Worm (Caenorhabditis elegans) whole organism, L1 larva: ENCODE data around the gene F09F9.3.

Source experiments
- C04F5.9 ChIP-seq: sonication (generic microtip); optimal IDR thresholded peaks from 2 replicates; lab custom pipeline; 2016; ENCODE audit warnings: missing genetic modification characterization, missing compliant biosample characterization
- C34B4.2 ChIP-seq: sonication (generic microtip); optimal IDR thresholded peaks from 2 replicates; lab custom pipeline; 2017; ENCODE audit warnings: mild to moderate bottlenecking, missing genetic modification characterization, missing compliant biosample characterization
- F16B12.6 ChIP-seq: fragments of 150-350 bp; optimal IDR thresholded peaks from 2 replicates; lab custom pipeline; 2014; ENCODE audit warnings: missing biosample characterization, missing genetic modification characterization
- aha-1 ChIP-seq: fragments of 150-350 bp; optimal IDR thresholded peaks from 2 replicates; lab custom pipeline; 2014; ENCODE audit warnings: missing biosample characterization, missing genetic modification characterization
- aly-2 ChIP-seq: fragments of 150-350 bp; optimal IDR thresholded peaks from 2 replicates; lab custom pipeline; 2014; ENCODE audit warnings: missing biosample characterization, missing genetic modification characterization
- ceh-8 ChIP-seq: fragments of 200-800 bp; sonication (Bioruptor generic); optimal IDR thresholded peaks from 2 replicates; lab custom pipeline; 2018; ENCODE audit warnings: mild to moderate bottlenecking, missing genetic modification characterization, moderate library complexity, missing compliant biosample characterization
- ceh-82 ChIP-seq, 3 experiments: fragments of 150-350 bp in 1 of 3; sonication (generic microtip) in 2 of 3; optimal IDR thresholded peaks; 2 replicates each; lab custom pipeline; 2014 to 2017; ENCODE audit warnings: missing biosample characterization in 3 of 3, missing genetic modification characterization in 3 of 3
- ceh-88 ChIP-seq: fragments of 200-800 bp; sonication (Bioruptor generic); IDR thresholded peaks from 2 replicates; pipeline ENCODE4 v1.3.6; 2022; ENCODE audit warnings: missing genetic modification characterization, missing compliant biosample characterization
- ceh-90 ChIP-seq: sonication (generic microtip); optimal IDR thresholded peaks from 2 replicates; lab custom pipeline; 2016; ENCODE audit warnings: missing genetic modification characterization, missing compliant biosample characterization
- dsc-1 ChIP-seq: sonication (generic microtip); optimal IDR thresholded peaks from 2 replicates; lab custom pipeline; 2016; ENCODE audit warnings: mild to moderate bottlenecking, missing genetic modification characterization, missing compliant biosample characterization
- efl-3 ChIP-seq: fragments of 200-800 bp; sonication (Bioruptor generic); optimal IDR thresholded peaks from 2 replicates; lab custom pipeline; 2018; ENCODE audit warnings: mild to moderate bottlenecking, missing genetic modification characterization, missing compliant biosample characterization
- egl-13 ChIP-seq: sonication (generic microtip); optimal IDR thresholded peaks from 2 replicates; lab custom pipeline; 2016; ENCODE audit warnings: missing genotype, missing genetic modification reagents, missing genetic modification characterization, missing compliant biosample characterization
- egl-27 ChIP-seq, 2 experiments: fragments of 150-350 bp in 1 of 2; sonication (generic microtip); optimal IDR thresholded peaks; 3 replicates each; lab custom pipeline; 2017 to 2018; ENCODE audit warnings: missing biosample characterization in 2 of 2, missing genetic modification characterization in 2 of 2, missing genetic modification reagents in 2 of 2
- elt-2 ChIP-seq: sonication (generic microtip); optimal IDR thresholded peaks from 2 replicates; lab custom pipeline; 2016; ENCODE audit warnings: missing genetic modification characterization, mild to moderate bottlenecking, inconsistent platforms, missing compliant biosample characterization, missing genetic modification reagents
- elt-3 ChIP-seq, 6 experiments: fragments of 150-350 bp in 1 of 6; sonication (generic microtip); optimal IDR thresholded peaks; 2 replicates each; lab custom pipeline; 2017 to 2018; ENCODE audit warnings: missing biosample characterization in 6 of 6, missing genetic modification characterization in 6 of 6, inconsistent platforms in 1 of 6
- ets-5 ChIP-seq: fragments of 200-800 bp; sonication (Bioruptor generic); IDR thresholded peaks from 2 replicates; pipeline ENCODE4 v1.3.6; 2022; ENCODE audit warnings: missing genetic modification characterization, missing compliant biosample characterization
- fkh-10 ChIP-seq: sonication (generic microtip); optimal IDR thresholded peaks from 2 replicates; lab custom pipeline; 2017; ENCODE audit warnings: missing biosample characterization, missing genetic modification reagents, missing genetic modification characterization
- fkh-4 ChIP-seq: sonication (generic microtip); optimal IDR thresholded peaks from 2 replicates; lab custom pipeline; 2016; ENCODE audit warnings: missing compliant biosample characterization, missing genetic modification characterization, borderline replicate concordance
- fos-1 ChIP-seq: fragments of 150-350 bp; optimal IDR thresholded peaks from 2 replicates; lab custom pipeline; 2014; ENCODE audit warnings: missing biosample characterization, missing genetic modification characterization
- hpl-2 ChIP-seq: fragments of 150-350 bp; optimal IDR thresholded peaks from 2 replicates; lab custom pipeline; 2014; ENCODE audit warnings: missing biosample characterization, missing genetic modification reagents, missing genetic modification characterization
- irx-1 ChIP-seq: sonication (generic microtip); optimal IDR thresholded peaks from 2 replicates; lab custom pipeline; 2016; ENCODE audit warnings: missing genetic modification characterization, missing compliant biosample characterization
- jun-1 ChIP-seq: fragments of 150-350 bp; optimal IDR thresholded peaks from 2 replicates; lab custom pipeline; 2014; ENCODE audit warnings: missing biosample characterization, missing genetic modification reagents, missing genetic modification characterization
- lin-15B ChIP-seq: fragments of 150-350 bp; sonication (generic microtip); optimal IDR thresholded peaks from 3 replicates; lab custom pipeline; 2014; ENCODE audit warnings: missing biosample characterization, missing genetic modification characterization
- lin-39 ChIP-seq: fragments of 150-350 bp; optimal IDR thresholded peaks from 2 replicates; lab custom pipeline; 2014; ENCODE audit warnings: missing biosample characterization, missing genetic modification reagents, missing genetic modification characterization
- lsy-2 ChIP-seq, 2 experiments: fragments of 150-350 bp; optimal IDR thresholded peaks; 2 replicates each; lab custom pipeline; 2014; ENCODE audit warnings: missing biosample characterization in 2 of 2, missing genetic modification characterization in 2 of 2
- mab-9 ChIP-seq: fragments of 200-800 bp; sonication (Bioruptor generic); IDR thresholded peaks from 2 replicates; pipeline ENCODE4 v1.3.6; 2022; ENCODE audit warnings: missing genetic modification reagents, missing genetic modification characterization, missing compliant biosample characterization
- mdl-1 ChIP-seq, 2 experiments: fragments of 150-350 bp; optimal IDR thresholded peaks; 2 replicates each; lab custom pipeline; 2014 to 2017; ENCODE audit warnings: missing biosample characterization in 2 of 2, missing genetic modification characterization in 2 of 2, inconsistent platforms in 1 of 2
- mef-2 ChIP-seq: fragments of 150-350 bp; optimal IDR thresholded peaks from 2 replicates; lab custom pipeline; 2014; ENCODE audit warnings: missing biosample characterization, missing genetic modification characterization
- nhr-11 ChIP-seq: fragments of 150-350 bp; optimal IDR thresholded peaks from 2 replicates; lab custom pipeline; 2014; ENCODE audit warnings: missing biosample characterization, missing genetic modification characterization
- nhr-12 ChIP-seq: sonication (generic microtip); optimal IDR thresholded peaks from 2 replicates; lab custom pipeline; 2017; ENCODE audit warnings: missing biosample characterization, missing genetic modification characterization
- nhr-19 ChIP-seq: fragments of 200-800 bp; sonication (Bioruptor generic); conservative IDR thresholded peaks from 2 replicates; pipeline ENCODE4 v1.3.6; 2022; ENCODE audit warnings: missing genetic modification characterization, missing compliant biosample characterization
- nhr-20 ChIP-seq: sonication (generic microtip); optimal IDR thresholded peaks from 2 replicates; lab custom pipeline; 2016; ENCODE audit warnings: mild to moderate bottlenecking, missing genetic modification characterization, missing compliant biosample characterization
- nhr-28 ChIP-seq: fragments of 150-350 bp; optimal IDR thresholded peaks from 2 replicates; lab custom pipeline; 2014; ENCODE audit warnings: missing biosample characterization, missing genetic modification characterization
- nhr-71 ChIP-seq: sonication (generic microtip); optimal IDR thresholded peaks from 2 replicates; lab custom pipeline; 2016; ENCODE audit warnings: mild to moderate bottlenecking, missing genetic modification characterization, moderate library complexity, missing compliant biosample characterization
- nhr-84 ChIP-seq: sonication (generic microtip); optimal IDR thresholded peaks from 2 replicates; lab custom pipeline; 2017; ENCODE audit warnings: missing biosample characterization, missing genetic modification characterization
- rnt-1 ChIP-seq: sonication (generic microtip); optimal IDR thresholded peaks from 2 replicates; lab custom pipeline; 2016; ENCODE audit warnings: mild to moderate bottlenecking, missing genetic modification characterization, moderate library complexity, missing compliant biosample characterization
- skn-1 ChIP-seq: fragments of 150-350 bp; optimal IDR thresholded peaks from 2 replicates; lab custom pipeline; 2014; ENCODE audit warnings: missing biosample characterization, missing genetic modification characterization
- snpc-4 ChIP-seq: fragments of 150-350 bp; optimal IDR thresholded peaks from 2 replicates; lab custom pipeline; 2014; ENCODE audit warnings: missing biosample characterization, missing genetic modification characterization
- snu-23 ChIP-seq: sonication (generic microtip); optimal IDR thresholded peaks from 2 replicates; lab custom pipeline; 2016; ENCODE audit warnings: missing genetic modification characterization, missing compliant biosample characterization
- sox-4 ChIP-seq: sonication (generic microtip); optimal IDR thresholded peaks from 2 replicates; lab custom pipeline; 2016; ENCODE audit warnings: missing genetic modification characterization, missing compliant biosample characterization
- sptf-1 ChIP-seq: fragments of 150-350 bp; optimal IDR thresholded peaks from 2 replicates; lab custom pipeline; 2014; ENCODE audit warnings: missing biosample characterization, missing genetic modification characterization
- sup-37 ChIP-seq: fragments of 200-800 bp; sonication (Bioruptor generic); optimal IDR thresholded peaks from 2 replicates; lab custom pipeline; 2018; ENCODE audit warnings: mild to moderate bottlenecking, missing genetic modification characterization, missing compliant biosample characterization
- swsn-7 ChIP-seq: sonication (generic microtip); optimal IDR thresholded peaks from 2 replicates; lab custom pipeline; 2016; ENCODE audit warnings: missing genetic modification characterization, missing compliant biosample characterization
- unc-130 ChIP-seq: fragments of 150-350 bp; optimal IDR thresholded peaks from 2 replicates; lab custom pipeline; 2017; ENCODE audit warnings: missing biosample characterization, missing genetic modification characterization, inconsistent platforms
- unc-30 ChIP-seq: sonication (generic microtip); optimal IDR thresholded peaks from 2 replicates; lab custom pipeline; 2017; ENCODE audit warnings: missing biosample characterization, missing genetic modification characterization
- unc-62 ChIP-seq: fragments of 150-350 bp; optimal IDR thresholded peaks from 2 replicates; lab custom pipeline; 2014; ENCODE audit warnings: missing biosample characterization, missing genetic modification reagents, missing genetic modification characterization
- unc-86 ChIP-seq: sonication (generic microtip); optimal IDR thresholded peaks from 2 replicates; lab custom pipeline; 2016; ENCODE audit warnings: missing genetic modification characterization, missing compliant biosample characterization
- unc-98 ChIP-seq: fragments of 200-800 bp; sonication (Bioruptor generic); IDR thresholded peaks from 2 replicates; pipeline ENCODE4 v1.3.6; 2022; ENCODE audit warnings: missing genetic modification characterization, missing compliant biosample characterization
- xbp-1 ChIP-seq: sonication (generic microtip); optimal IDR thresholded peaks from 2 replicates; lab custom pipeline; 2016; ENCODE audit warnings: missing genetic modification characterization, missing compliant biosample characterization
- zag-1 ChIP-seq: fragments of 150-350 bp; optimal IDR thresholded peaks from 2 replicates; lab custom pipeline; 2014; ENCODE audit warnings: missing biosample characterization, missing genetic modification characterization
- zip-4 ChIP-seq: fragments of 200-800 bp; sonication (Bioruptor generic); optimal IDR thresholded peaks from 2 replicates; lab custom pipeline; 2018; ENCODE audit warnings: mild to moderate bottlenecking, missing genetic modification characterization, moderate library complexity, missing compliant biosample characterization
- ztf-11 ChIP-seq, 2 experiments: sonication (generic microtip); optimal IDR thresholded peaks; 2 replicates each; lab custom pipeline; 2016 to 2017; ENCODE audit warnings: missing genetic modification characterization in 2 of 2, missing biosample characterization in 1 of 2, missing compliant biosample characterization in 1 of 2

Gene F09F9.3

ce11 chrX:4142202-4142601 lies 21.4 kb upstream of the F09F9.3 start (continued):
- TF ChIP-seq fkh-10 (GFP tag; lab: Kevin White, UChicago) (peak; percentile 42), unc-62 (GFP tag; lab: Kevin White, UChicago) (no peak), efl-3 (no peak), nhr-12 (tag; lab: Kevin White, UChicago) (peak; percentile 37), egl-27 (tag; optimal IDR thresholded peaks at IDR 0.05; lab: Kevin White, UChicago) (no peak), sox-4 (tag; lab: Kevin White, UChicago) (peak; percentile 73), swsn-7 (peak; percentile 83), zip-4 (GFP tag; lab: Kevin White, UChicago) (peak; percentile 80), ceh-82 (tag; optimal IDR thresholded peaks at IDR 0.05; lab: Kevin White, UChicago) (peak in 2 of 3 experiments; percentile 30 to 41), nhr-19 (GFP tag; lab: Robert Waterston, UW) (peak; percentile 96), elt-2 (peak; percentile 90), mef-2 (peak; percentile 77), mdl-1 (tag; optimal IDR thresholded peaks at IDR 0.05; lab: Kevin White, UChicago) (peak; percentile 74 to 99), sup-37 (GFP tag; lab: Kevin White, UChicago) (peak; percentile 77), ets-5 (GFP tag; lab: Robert Waterston, UW) (no peak), nhr-28 (tag; lab: Kevin White, UChicago) (peak; percentile 66), aha-1 (tag; lab: Kevin White, UChicago) (peak; percentile 100), lsy-2 (tag; optimal IDR thresholded peaks at IDR 0.05; lab: Kevin White, UChicago) (peak; percentile 56 to 82), F16B12.6 (tag; lab: Kevin White, UChicago) (no peak), ceh-90 (tag; lab: Kevin White, UChicago) (no peak), unc-130 (tag; lab: Kevin White, UChicago) (peak; percentile 51), hpl-2 (peak; percentile 10), C04F5.9 (tag; lab: Kevin White, UChicago) (peak; percentile 48), rnt-1 (peak; percentile 92), fkh-4 (tag; lab: Kevin White, UChicago) (no peak), skn-1 (peak; percentile 75), nhr-71 (peak; percentile 99), irx-1 (peak; percentile 82), nhr-20 (tag; lab: Kevin White, UChicago) (peak; percentile 99), elt-3 (tag; optimal IDR thresholded peaks at IDR 0.05; lab: Kevin White, UChicago) (peak in 2 of 6 experiments; percentile 72 to 75), nhr-11 (tag; lab: Kevin White, UChicago) (peak; percentile 29), sptf-1 (tag; lab: Kevin White, UChicago) (no peak), lin-15B (no peak), aly-2 (no peak), nhr-84 (tag; lab: Kevin White, UChicago) (peak; percentile 6), egl-13 (peak; percentile 83), snpc-4 (tag; lab: Kevin White, UChicago) (peak; percentile 60)
- TF ChIP-seq, all 84 proteins: peak for 60

- TF ChIP-seq ceh-88 (GFP tag; lab: Robert Waterston, UW) (no peak), jun-1 (no peak), snu-23 (GFP tag; lab: Kevin White, UChicago) (peak; percentile 49), nhr-71 (peak; percentile 66), mab-9 (GFP tag; lab: Robert Waterston, UW) (no peak), sox-4 (tag; lab: Kevin White, UChicago) (no peak), ets-5 (GFP tag; lab: Robert Waterston, UW) (no peak), unc-86 (tag; lab: Kevin White, UChicago) (no peak), nhr-84 (tag; lab: Kevin White, UChicago) (no peak), unc-98 (no peak), zag-1 (tag; lab: Kevin White, UChicago) (no peak), ztf-11 (tag; optimal IDR thresholded peaks at IDR 0.05; lab: Kevin White, UChicago) (no peak), xbp-1 (no peak), unc-62 (GFP tag; lab: Kevin White, UChicago) (no peak), fkh-4 (tag; lab: Kevin White, UChicago) (no peak), ceh-8 (GFP tag; lab: Kevin White, UChicago) (no peak), unc-30 (tag; lab: Kevin White, UChicago) (no peak), nhr-20 (tag; lab: Kevin White, UChicago) (peak; percentile 73), fos-1 (tag; lab: Kevin White, UChicago) (no peak), nhr-19 (GFP tag; lab: Robert Waterston, UW) (peak; percentile 44), C34B4.2 (tag; lab: Kevin White, UChicago) (no peak), lin-39 (no peak), dsc-1 (tag; lab: Kevin White, UChicago) (no peak)
Measured at ce11 chrX:4140755-4141417, 20.1 kb upstream of the F09F9.3 start.
